Worm (Caenorhabditis elegans): ENCODE results near the gene unc-3.

Gene unc-3

DNA sequence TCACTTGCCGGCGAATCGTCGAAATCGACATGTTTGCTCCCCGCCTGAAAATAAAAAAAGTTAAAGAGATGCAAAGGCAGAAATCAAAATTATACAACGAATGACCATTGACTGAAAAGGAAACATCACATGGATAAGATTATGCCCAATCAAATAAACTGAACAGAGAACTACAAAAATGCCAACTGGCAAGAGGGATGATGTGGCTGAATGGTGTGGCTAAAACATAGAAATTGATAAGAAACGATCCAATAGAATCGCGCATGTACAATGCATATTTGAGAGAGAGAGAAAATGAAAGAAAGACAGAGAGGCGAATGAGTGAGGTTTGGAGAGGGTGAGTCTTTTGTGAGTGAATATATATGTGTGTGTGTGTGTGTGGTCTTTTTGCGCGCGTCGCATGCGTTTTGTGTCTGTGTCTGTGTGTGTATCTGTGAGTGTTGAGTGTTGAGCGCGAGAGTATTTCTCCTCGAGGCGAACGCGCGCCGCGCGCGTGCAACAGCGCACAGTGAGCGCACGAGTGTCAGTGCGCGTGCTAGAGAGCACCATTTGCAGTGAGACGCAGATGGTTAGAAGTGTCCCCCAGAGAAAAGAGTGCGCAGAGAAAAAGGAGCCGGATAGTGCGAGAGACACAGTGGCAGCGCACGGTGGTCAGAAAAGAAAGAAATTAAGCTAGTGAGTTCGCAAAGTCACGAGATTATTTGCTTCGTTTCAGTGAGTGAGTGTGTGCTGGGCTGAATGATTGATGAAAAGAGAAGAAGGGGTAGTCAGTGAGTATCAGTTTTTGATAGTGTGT lies 45.3 kb downstream of the unc-3 start, which contains the start of gene epn-1 (continued):
- TF ChIP-seq ceh-82 (tag; optimal IDR thresholded peaks at IDR 0.05) (no peak), zfp-2 (tag; optimal IDR thresholded peaks at IDR 0.05) (peak; percentile 66), R02D3.7 (tag; optimal IDR thresholded peaks at IDR 0.05) (no peak), ceh-62 (tag; optimal IDR thresholded peaks at IDR 0.05) (no peak), F10B5.3 (tag; optimal IDR thresholded peaks at IDR 0.05) (peak; percentile 74), madf-9 (GFP tag; conservative IDR thresholded peaks at IDR 0.05) (peak; percentile 96), fos-1 (tag; optimal IDR thresholded peaks at IDR 0.05) (no peak), pqm-1 (tag; optimal IDR thresholded peaks at IDR 0.05) (peak; percentile 23)

DNA sequence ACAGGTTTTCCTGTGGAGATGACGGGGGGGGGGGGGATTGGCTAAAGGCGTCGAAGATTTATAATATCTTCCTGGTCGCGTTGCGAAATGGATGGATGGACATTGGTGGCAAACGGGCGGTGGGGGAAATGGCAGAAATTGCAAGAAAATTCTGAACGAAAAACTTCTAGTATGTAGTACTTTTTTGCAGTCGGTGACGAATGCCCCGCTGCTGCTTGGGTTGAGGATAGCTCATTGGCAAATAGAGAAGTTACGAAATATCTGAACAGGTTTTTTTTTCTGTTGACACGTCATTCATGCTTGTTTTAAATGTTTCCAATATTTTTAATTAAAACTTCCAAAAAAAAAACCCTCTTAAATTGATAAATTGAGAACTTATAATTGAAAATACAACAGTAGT lies 46.2 kb downstream of the unc-3 start:
- TF ChIP-seq fkh-10 (GFP tag; optimal IDR thresholded peaks at IDR 0.05), result no peak
- TF ChIP-seq ceh-44 (GFP tag; IDR thresholded peaks at IDR 0.05), result no peak
- TF ChIP-seq dmd-9 (GFP tag; IDR thresholded peaks at IDR 0.05), result no peak
- TF ChIP-seq zfp-3 (GFP tag; conservative IDR thresholded peaks at IDR 0.05), result 0 out of 2 replicates have a peak, but pooled peaks have one; percentile 16
- TF ChIP-seq unc-62 (GFP tag; optimal IDR thresholded peaks at IDR 0.05 in 1 of 2), result peak in 1 of 2 experiments; percentile 39
- no peak for TF ChIP-seq unc-62 (tag; optimal IDR thresholded peaks at IDR 0.05)
- TF ChIP-seq lin-29 (GFP tag; IDR thresholded peaks at IDR 0.05), result peak; percentile 27; the same call in 1 of the 2 replicates
- no peak for TF ChIP-seq hlh-30 (tag; optimal IDR thresholded peaks at IDR 0.05; ENCODE audit: insufficient read depth)
- no peak for TF ChIP-seq F10B5.3 (tag; optimal IDR thresholded peaks at IDR 0.05)
- no peak for TF ChIP-seq set-16 (GFP tag; IDR thresholded peaks at IDR 0.05)
- TF ChIP-seq arid-1 (GFP tag; conservative IDR thresholded peaks at IDR 0.05), result 0 out of 2 replicates have a peak, but pooled peaks have one; percentile 8
- TF ChIP-seq nhr-77 (tag; optimal IDR thresholded peaks at IDR 0.05), result no peak
- no peak for TF ChIP-seq lin-38 (GFP tag; IDR thresholded peaks at IDR 0.05)
- TF ChIP-seq aha-1 (tag), result peak; percentile 61

DNA sequence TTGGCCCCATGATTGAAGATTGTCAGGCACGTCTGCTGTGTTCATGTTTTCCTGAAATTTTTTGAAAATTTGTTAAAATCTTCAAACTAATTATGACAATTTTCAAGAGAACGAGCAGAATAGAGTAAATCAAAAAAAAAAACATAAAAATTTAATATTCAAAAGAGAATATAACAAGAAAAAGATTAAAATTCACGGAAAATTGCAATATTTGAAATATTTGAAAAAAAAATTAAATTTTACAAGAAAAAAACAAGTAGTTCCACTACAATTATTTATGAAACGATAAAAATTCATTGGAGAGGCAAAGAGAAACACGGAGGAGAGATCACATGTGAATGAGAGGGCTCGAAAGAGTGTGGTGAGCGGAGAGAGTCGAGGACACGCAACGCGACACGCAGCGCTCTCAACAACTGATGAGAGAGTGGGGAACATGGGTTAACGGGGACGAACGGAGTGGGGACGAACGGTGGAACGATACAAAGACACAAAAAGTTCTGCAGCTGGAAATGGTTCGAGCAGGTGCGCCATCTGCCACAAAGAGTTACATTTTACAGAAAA lies 51.2 kb downstream of the unc-3 start, which contains the start of gene mbk-1:
TSS of gene mbk-1 (minus strand) at position 51 of the 561 bp plus-strand sequence.
- TF ChIP-seq F37D6.2 (tag; optimal IDR thresholded peaks at IDR 0.05) (peak; percentile 5), hmg-1.1 (GFP tag; IDR thresholded peaks at IDR 0.05) (peak; percentile 80), zfp-3 (GFP tag; conservative IDR thresholded peaks at IDR 0.05) (0 out of 2 replicates have a peak, but pooled peaks have one; percentile 37), egl-27 (tag; optimal IDR thresholded peaks at IDR 0.05) (no peak), hif-1 (tag; optimal IDR thresholded peaks at IDR 0.05) (peak in 1 of 2 experiments; percentile 27), nhr-28 (tag; optimal IDR thresholded peaks at IDR 0.05) (peak; percentile 91), dmd-6 (GFP tag; IDR thresholded peaks at IDR 0.05) (peak; percentile 75), lin-39 (tag; optimal IDR thresholded peaks at IDR 0.05) (no peak), ZK337.2 (GFP tag; IDR thresholded peaks at IDR 0.05) (no peak), nhr-77 (tag; optimal IDR thresholded peaks at IDR 0.05) (peak; percentile 76), mep-1 (tag; optimal IDR thresholded peaks at IDR 0.05) (peak; percentile 86), ceh-20 (GFP tag; IDR thresholded peaks at IDR 0.05) (peak; percentile 70; the same call in 1 of the 2 replicates), mxl-3 (GFP tag; optimal IDR thresholded peaks at IDR 0.05) (peak; percentile 75), dpl-1 (GFP tag; optimal IDR thresholded peaks at IDR 0.05) (peak; percentile 33), pqm-1 (tag; optimal IDR thresholded peaks at IDR 0.05) (peak; percentile 5), lsy-2 (tag; optimal IDR thresholded peaks at IDR 0.05) (peak in 1 of 2 experiments; percentile 76), dve-1 (tag; optimal IDR thresholded peaks at IDR 0.05; ENCODE audit: insufficient read depth) (peak; percentile 85), rbr-2 (tag; optimal IDR thresholded peaks at IDR 0.05) (peak; percentile 51), hlh-30 (tag; optimal IDR thresholded peaks at IDR 0.05; ENCODE audit: insufficient read depth) (peak; percentile 98), nhr-25 (tag; optimal IDR thresholded peaks at IDR 0.05; ENCODE audit: borderline replicate concordance, insufficient read depth) (peak; percentile 36), pha-4 (GFP tag; IDR thresholded peaks at IDR 0.05) (no peak), pha-4 (tag; optimal IDR thresholded peaks at IDR 0.05) (no peak), unc-62 (GFP tag; optimal IDR thresholded peaks at IDR 0.05 in 1 of 2) (peak in 1 of 2 experiments; percentile 50), unc-62 (tag; optimal IDR thresholded peaks at IDR 0.05) (no peak), ceh-28 (tag; optimal IDR thresholded peaks at IDR 0.05) (no peak), daf-19 (GFP tag; conservative IDR thresholded peaks at IDR 0.05) (no peak), ctbp-1 (GFP tag; IDR thresholded peaks at IDR 0.05) (0 out of 2 replicates have a peak, but pooled peaks have one; percentile 26), nhr-11 (tag; optimal IDR thresholded peaks at IDR 0.05) (peak; percentile 58), saeg-2 (GFP tag; IDR thresholded peaks at IDR 0.05) (no peak), arid-1 (GFP tag; conservative IDR thresholded peaks at IDR 0.05) (peak; percentile 52; the same call in 1 of the 2 replicates)

Measured in whole organism, L4 larva.